Fruit fly (Drosophila melanogaster): ENCODE results near the gene CG4496.

The CG4496 gene

dm6 chr2L:7150775-7151174 lies 39.0 kb downstream of the CG4496 start:
- TF ChIP-seq CG4282 (GFP tag; optimal IDR thresholded peaks at IDR 0.05) (no peak), CkIIα-i1 (GFP tag; IDR thresholded peaks at IDR 0.05) (no peak), CG6854 (GFP tag; optimal IDR thresholded peaks at IDR 0.05) (no peak), MBD-R2 (GFP tag; IDR thresholded peaks at IDR 0.05) (no peak), schlank (tag; optimal IDR thresholded peaks at IDR 0.05) (no peak), CG18599 (GFP tag; optimal IDR thresholded peaks at IDR 0.05) (no peak), Dbx (GFP tag; IDR thresholded peaks at IDR 0.05) (no peak), gcm2 (GFP tag; optimal IDR thresholded peaks at IDR 0.05) (no peak), CG16815 (GFP tag; optimal IDR thresholded peaks at IDR 0.05) (no peak), CG4854 (GFP tag; optimal IDR thresholded peaks at IDR 0.05) (no peak), CG8290 (GFP tag; optimal IDR thresholded peaks at IDR 0.05) (no peak), CG8290 (tag; optimal IDR thresholded peaks at IDR 0.05) (no peak), gcm (GFP tag; optimal IDR thresholded peaks at IDR 0.05) (peak; percentile 69), CG7556 (GFP tag; optimal IDR thresholded peaks at IDR 0.05) (peak; percentile 53), Nf-YC (tag; optimal IDR thresholded peaks at IDR 0.05) (no peak), CG14050 (GFP tag; IDR thresholded peaks at IDR 0.05) (no peak), CG8765 (GFP tag; IDR thresholded peaks at IDR 0.05) (no peak), Sox102F (GFP tag; optimal IDR thresholded peaks at IDR 0.05) (peak; percentile 79), ERR (GFP tag; optimal IDR thresholded peaks at IDR 0.05) (no peak), Stat92E (GFP tag; optimal IDR thresholded peaks at IDR 0.05) (peak in 1 of 3 experiments; percentile 74), Ada2b (GFP tag; IDR thresholded peaks at IDR 0.05) (peak; percentile 55; the same call in 1 of the 2 replicates), esg (GFP tag; conservative IDR thresholded peaks at IDR 0.05) (peak; percentile 55), CG30431 (GFP tag; optimal IDR thresholded peaks at IDR 0.05) (peak; percentile 3), CG3407 (GFP tag; optimal IDR thresholded peaks at IDR 0.05) (no peak), Pdp1 (GFP tag; optimal IDR thresholded peaks at IDR 0.05) (no peak), pum (GFP tag; optimal IDR thresholded peaks at IDR 0.05) (no peak), CG17612 (GFP tag; IDR thresholded peaks at IDR 0.05) (no peak), CG12942 (GFP tag; optimal IDR thresholded peaks at IDR 0.05) (no peak), Dref (GFP tag; IDR thresholded peaks at IDR 0.05) (no peak), Opbp (GFP tag; IDR thresholded peaks at IDR 0.05; ENCODE audit: partially characterized antibody) (no peak), PHDP (tag; optimal IDR thresholded peaks at IDR 0.05) (peak; percentile 68), crol (GFP tag; IDR thresholded peaks at IDR 0.05) (peak; percentile 53), klu (GFP tag; IDR thresholded peaks at IDR 0.05) (no peak), Taf1 (GFP tag; IDR thresholded peaks at IDR 0.05) (no peak), gsb (GFP tag; IDR thresholded peaks at IDR 0.05) (no peak), CG9876 (GFP tag; optimal IDR thresholded peaks at IDR 0.05) (no peak), ato (GFP tag; IDR thresholded peaks at IDR 0.05; ENCODE audit: partially characterized antibody) (no peak), CTCF (GFP tag; optimal IDR thresholded peaks at IDR 0.05) (no peak), Dip2 (GFP tag; IDR thresholded peaks at IDR 0.05) (no peak), caup (GFP tag; optimal IDR thresholded peaks at IDR 0.05; ENCODE audit: severe bottlenecking) (no peak), CG2889 (GFP tag; IDR thresholded peaks at IDR 0.05) (no peak), Vsx1 (GFP tag; optimal IDR thresholded peaks at IDR 0.05) (peak; percentile 27), CG12744 (GFP tag; optimal IDR thresholded peaks at IDR 0.05) (no peak), sens (GFP tag) (peak; percentile 62), CG12659 (GFP tag; optimal IDR thresholded peaks at IDR 0.05) (peak; percentile 43), dpn (GFP tag; optimal IDR thresholded peaks at IDR 0.05) (peak in 1 of 2 experiments; percentile 1), CG7786 (GFP tag; optimal IDR thresholded peaks at IDR 0.05) (no peak), Antp (GFP tag; optimal IDR thresholded peaks at IDR 0.05) (no peak), CG10366 (GFP tag; IDR thresholded peaks at IDR 0.05) (peak; percentile 51), CG2712 (tag; optimal IDR thresholded peaks at IDR 0.05) (peak; percentile 65), CG13894 (tag; optimal IDR thresholded peaks at IDR 0.05) (no peak), pros (GFP tag; optimal IDR thresholded peaks at IDR 0.05) (no peak), Doc3 (GFP tag; IDR thresholded peaks at IDR 0.05; ENCODE audit: partially characterized antibody) (no peak)

Measured in whole organism, embryonic.